Fruit fly (Drosophila melanogaster) S2 (cell line): ENCODE data around the gene DCTN6-p27.

ENCODE experiments used
- CG8478 ChIP-seq: fragments of >200 bp; optimal IDR thresholded peaks from 2 replicates; lab custom pipeline; 2018
- CTCF ChIP-seq, 2 experiments: fragments of >200 bp; optimal IDR thresholded peaks; 2 replicates each; lab custom pipeline; 2018

DNA sequence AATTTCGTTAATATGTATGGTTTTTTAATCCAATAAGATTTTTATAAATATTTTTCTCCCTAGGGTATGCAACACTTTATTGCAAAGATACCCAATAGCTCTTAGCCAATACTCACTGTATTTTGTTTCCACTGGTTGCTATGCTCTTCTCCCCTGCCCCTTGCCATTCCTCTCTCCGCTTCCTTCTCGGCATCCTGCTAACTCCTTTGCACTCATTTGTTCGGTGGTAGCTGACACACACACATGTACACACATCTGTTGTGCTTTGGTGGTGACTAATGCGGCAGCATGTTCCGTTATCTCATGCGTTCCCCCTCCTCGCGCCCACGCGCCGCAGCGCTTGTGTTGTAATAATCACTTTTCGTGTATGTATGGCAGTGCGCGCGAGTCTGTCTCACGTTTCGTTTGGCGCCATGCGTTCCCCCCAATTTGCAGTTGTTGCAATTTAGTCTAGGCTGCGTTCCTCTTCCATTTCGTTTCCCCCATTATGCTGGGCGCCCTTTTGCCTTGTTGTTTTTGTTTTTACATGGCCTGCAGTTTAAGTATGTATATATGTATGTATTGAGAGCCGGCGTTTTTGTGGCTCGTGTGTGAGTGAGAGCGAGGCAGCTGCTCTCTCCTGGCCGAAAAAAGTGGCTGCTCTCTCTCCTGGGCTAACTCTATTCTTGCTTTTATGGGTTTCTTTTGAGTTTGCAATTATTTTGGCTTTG lies 2.8 kb downstream of the DCTN6-p27 start, which contains the start of gene Polr1D:
- no peak for TF ChIP-seq CTCF (optimal IDR thresholded peaks at IDR 0.05; lab: Kevin White, UChicago)
- no peak for TF ChIP-seq CG8478 (lab: Kevin White, UChicago)
